Worm (Caenorhabditis elegans) whole organism, L2 larva: Measurements from ENCODE around the gene tag-123.

Experiments used
- aly-2 ChIP-seq: fragments of 150-350 bp; optimal IDR thresholded peaks from 2 replicates; lab custom pipeline; 2014; ENCODE audit warnings: missing biosample characterization, missing genetic modification characterization
- ama-1 ChIP-seq: fragments of 150-350 bp; optimal IDR thresholded peaks from 2 replicates; lab custom pipeline; 2018; ENCODE audit warnings: inconsistent platforms
- elt-1 ChIP-seq: fragments of 150-350 bp; optimal IDR thresholded peaks from 2 replicates; lab custom pipeline; 2014; ENCODE audit warnings: missing biosample characterization, missing genetic modification characterization
- mdl-1 ChIP-seq, 2 experiments: fragments of 150-350 bp in 1 of 2; sonication (generic microtip) in 1 of 2; optimal IDR thresholded peaks; 2 replicates each; lab custom pipeline; 2017; ENCODE audit warnings: missing biosample characterization in 2 of 2, missing genetic modification characterization in 2 of 2
- nhr-23 ChIP-seq: fragments of 150-350 bp; optimal IDR thresholded peaks from 2 replicates; lab custom pipeline; 2014; ENCODE audit warnings: missing biosample characterization, missing genetic modification reagents, missing genetic modification characterization
- nhr-25 ChIP-seq: fragments of 150-350 bp; sonication (generic microtip); optimal IDR thresholded peaks from 3 replicates; lab custom pipeline; 2014; ENCODE audit warnings: missing biosample characterization, missing genetic modification characterization
- nhr-77 ChIP-seq: fragments of 150-350 bp; optimal IDR thresholded peaks from 2 replicates; lab custom pipeline; 2014; ENCODE audit warnings: missing biosample characterization, missing genetic modification characterization
- sma-3 ChIP-seq: sonication (generic microtip); optimal IDR thresholded peaks from 2 replicates; lab custom pipeline; 2016; ENCODE audit warnings: missing genetic modification reagents, missing genetic modification characterization, missing compliant biosample characterization
- unc-62 ChIP-seq: fragments of 150-350 bp; optimal IDR thresholded peaks from 2 replicates; lab custom pipeline; 2014; ENCODE audit warnings: missing biosample characterization, missing genetic modification reagents, missing genetic modification characterization

DNA sequence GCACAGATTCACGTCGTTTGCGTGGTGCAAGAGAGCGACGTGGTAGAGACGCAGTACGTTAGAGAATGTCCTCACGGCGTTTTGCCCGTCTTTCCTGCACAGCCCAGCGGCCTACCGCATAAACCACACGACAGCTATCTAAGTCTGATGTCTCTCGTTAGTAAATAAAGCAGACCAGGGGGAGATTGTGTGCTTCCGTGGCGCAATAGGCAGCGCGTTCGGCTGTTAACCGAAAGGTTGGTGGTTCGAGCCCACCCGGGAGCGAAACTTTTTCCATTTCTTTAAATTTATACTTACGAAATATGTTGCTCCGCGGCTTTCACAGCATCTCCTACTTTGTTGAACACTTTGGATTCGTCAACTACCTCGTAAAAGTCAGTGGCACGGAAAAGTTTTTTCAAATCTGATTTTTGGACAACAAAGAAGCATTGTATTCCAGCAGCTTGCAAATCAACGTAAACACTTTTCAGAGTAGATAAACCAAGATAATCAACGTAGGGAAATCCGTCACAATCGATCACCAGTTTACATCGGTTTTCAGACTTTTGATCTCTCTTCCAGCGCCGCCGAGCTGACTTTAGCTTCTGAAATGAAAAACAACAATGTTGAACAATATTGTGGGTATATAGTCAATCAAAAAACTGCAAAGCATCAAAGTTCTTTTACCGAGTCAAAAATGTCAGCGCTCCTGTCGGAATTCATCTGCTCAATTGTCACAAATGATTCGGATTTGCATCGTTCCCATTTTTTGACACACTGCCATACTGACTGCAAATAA is 17.4 kb downstream of the tag-123 start:
- no peak for TF ChIP-seq aly-2 (tag; lab: Kevin White, UChicago)
- peak; percentile 88 for TF ChIP-seq sma-3 (GFP tag; lab: Kevin White, UChicago)
- no peak for TF ChIP-seq elt-1 (tag; lab: Kevin White, UChicago)
- TF ChIP-seq nhr-77 (tag; lab: Kevin White, UChicago): no peak
- no peak for TF ChIP-seq ama-1 (lab: Kevin White, UChicago)
- TF ChIP-seq unc-62 (GFP tag; lab: Kevin White, UChicago): peak; percentile 16
- TF ChIP-seq nhr-23: no peak
- TF ChIP-seq nhr-25 (tag; lab: Kevin White, UChicago): peak; percentile 85
- TF ChIP-seq mdl-1 (tag; optimal IDR thresholded peaks at IDR 0.05; lab: Kevin White, UChicago): peak; percentile 64 to 83
